Worm (Caenorhabditis elegans): Measurements from ENCODE around the gene srv-19.
A peak's percentile ranks its signal among the peaks of the same experiment; 100 is the strongest.

The srv-19 gene

ce11 chrIV:5870072-5870471 lies 3.7 kb downstream of the srv-19 start, which contains the start of gene srv-17:
TSS of gene srv-17 (minus strand) at chrIV:5870172.
- TF ChIP-seq nhr-47 (tag; optimal IDR thresholded peaks at IDR 0.05) = no peak
- TF ChIP-seq nhr-12 (tag; optimal IDR thresholded peaks at IDR 0.05) = no peak

ce11 chrIV:5869354-5869753 lies 4.4 kb downstream of the srv-19 start:
- TF ChIP-seq efl-1 (optimal IDR thresholded peaks at IDR 0.05) (no peak), efl-1 (GFP tag; optimal IDR thresholded peaks at IDR 0.05 in 1 of 2) (peak in 1 of 2 experiments; percentile 79), elt-3 (tag; optimal IDR thresholded peaks at IDR 0.05) (no peak), blmp-1 (tag; optimal IDR thresholded peaks at IDR 0.05) (no peak)

ce11 chrIV:5867189-5867588 lies 6.5 kb downstream of the srv-19 start, which contains the start of gene C06E7.88:
TSS of gene C06E7.88 (minus strand) at chrIV:5867289.
- TF ChIP-seq efl-1 (optimal IDR thresholded peaks at IDR 0.05) = no peak
- TF ChIP-seq efl-1 (GFP tag; optimal IDR thresholded peaks at IDR 0.05 in 1 of 2) = no peak
- no peak for TF ChIP-seq fos-1 (tag; optimal IDR thresholded peaks at IDR 0.05)
- no peak for TF ChIP-seq fkh-10 (GFP tag; optimal IDR thresholded peaks at IDR 0.05)
- no peak for TF ChIP-seq pqm-1 (tag; optimal IDR thresholded peaks at IDR 0.05)
- no peak for TF ChIP-seq aha-1 (tag; optimal IDR thresholded peaks at IDR 0.05)
- TF ChIP-seq zag-1 (tag; optimal IDR thresholded peaks at IDR 0.05) = no peak
- no peak for TF ChIP-seq sptf-1 (tag; optimal IDR thresholded peaks at IDR 0.05)
- TF ChIP-seq C16A3.4 (tag; optimal IDR thresholded peaks at IDR 0.05) = no peak
- TF ChIP-seq lin-15B (tag; optimal IDR thresholded peaks at IDR 0.05) = no peak
- TF ChIP-seq fkh-8 (tag; optimal IDR thresholded peaks at IDR 0.05) = no peak
- TF ChIP-seq ceh-8 (GFP tag; optimal IDR thresholded peaks at IDR 0.05) = no peak
- TF ChIP-seq F16B12.6 (tag; optimal IDR thresholded peaks at IDR 0.05) = no peak

ce11 chrIV:5865818-5866217 lies 7.9 kb downstream of the srv-19 start, which contains the start of gene spe-27:
TSS of gene spe-27 (minus strand) at chrIV:5865918.
- TF ChIP-seq tbx-2 (tag; optimal IDR thresholded peaks at IDR 0.05) (no peak), aha-1 (tag; optimal IDR thresholded peaks at IDR 0.05) (no peak)

- TF ChIP-seq efl-1 (optimal IDR thresholded peaks at IDR 0.05) (no peak), efl-1 (GFP tag; optimal IDR thresholded peaks at IDR 0.05 in 1 of 2) (no peak), ces-1 (GFP tag; optimal IDR thresholded peaks at IDR 0.05) (no peak), blmp-1 (tag; optimal IDR thresholded peaks at IDR 0.05) (peak; percentile 16)
Measured at ce11 chrIV:5860762-5861161, 13.0 kb downstream of the srv-19 start.

ce11 chrIV:5859876-5860275 lies 13.8 kb downstream of the srv-19 start, which contains the start of gene C06E7.4:
TSS of gene C06E7.4 (minus strand) at chrIV:5859976.
- no peak for TF ChIP-seq mep-1 (tag; optimal IDR thresholded peaks at IDR 0.05)
- no peak for TF ChIP-seq elt-2 (tag; optimal IDR thresholded peaks at IDR 0.05)
- TF ChIP-seq ceh-63 (GFP tag; optimal IDR thresholded peaks at IDR 0.05) = no peak
- no peak for TF ChIP-seq nhr-77 (tag; optimal IDR thresholded peaks at IDR 0.05)
- no peak for TF ChIP-seq dpl-1 (GFP tag; optimal IDR thresholded peaks at IDR 0.05)
- no peak for TF ChIP-seq sup-37 (GFP tag; optimal IDR thresholded peaks at IDR 0.05)
- TF ChIP-seq unc-130 (tag; optimal IDR thresholded peaks at IDR 0.05) = no peak
- TF ChIP-seq aha-1 (tag; optimal IDR thresholded peaks at IDR 0.05) = no peak
- no peak for TF ChIP-seq C16A3.4 (tag; optimal IDR thresholded peaks at IDR 0.05)
- TF ChIP-seq jun-1 (tag; optimal IDR thresholded peaks at IDR 0.05) = no peak
- no peak for TF ChIP-seq nhr-28 (tag; optimal IDR thresholded peaks at IDR 0.05)
- TF ChIP-seq ceh-8 (GFP tag; optimal IDR thresholded peaks at IDR 0.05) = no peak
- TF ChIP-seq egl-13 (tag; optimal IDR thresholded peaks at IDR 0.05) = no peak
- TF ChIP-seq skn-1 (tag; optimal IDR thresholded peaks at IDR 0.05) = no peak
- no peak for TF ChIP-seq unc-98 (GFP tag; IDR thresholded peaks at IDR 0.05)
- no peak for TF ChIP-seq pax-3 (tag; optimal IDR thresholded peaks at IDR 0.05)
- TF ChIP-seq nhr-85 (tag) = no peak
- TF ChIP-seq C34B4.2 (tag; optimal IDR thresholded peaks at IDR 0.05) = no peak
- no peak for TF ChIP-seq ces-1 (GFP tag; optimal IDR thresholded peaks at IDR 0.05)
